Fruit fly (Drosophila melanogaster) whole organism, pupa: Measurements from ENCODE around the gene CG33725.

Source experiments
- CG10348 ChIP-seq: fragments of 200-800 bp; sonication (Bioruptor generic); IDR thresholded peaks from 2 replicates; pipeline ENCODE4 v1.3.6; 2022; ENCODE audit warnings: missing biosample characterization, missing genetic modification characterization
- CG13204 ChIP-seq: fragments of 200-800 bp; sonication (Bioruptor generic); optimal IDR thresholded peaks from 2 replicates; lab custom pipeline; 2018; ENCODE audit warnings: missing biosample characterization, mild to moderate bottlenecking, missing genetic modification characterization, moderate library complexity
- CG17806 ChIP-seq: fragments of 200-800 bp; sonication (Bioruptor generic); optimal IDR thresholded peaks from 2 replicates; lab custom pipeline; 2018; ENCODE audit warnings: missing biosample characterization, mild to moderate bottlenecking, missing genetic modification characterization, moderate library complexity
- CG8159 ChIP-seq: fragments of 200-800 bp; sonication (Bioruptor generic); optimal IDR thresholded peaks from 3 replicates; lab custom pipeline; 2018; ENCODE audit warnings: missing biosample characterization, mild to moderate bottlenecking, missing genetic modification characterization, moderate library complexity
- CG9948 ChIP-seq: fragments of 200-800 bp; sonication (Bioruptor generic); optimal IDR thresholded peaks from 2 replicates; lab custom pipeline; 2018; ENCODE audit warnings: missing biosample characterization, mild to moderate bottlenecking, missing genetic modification characterization, moderate library complexity
- D1 ChIP-seq: fragments of 200-800 bp; sonication (Bioruptor generic); optimal IDR thresholded peaks from 2 replicates; lab custom pipeline; 2018; ENCODE audit warnings: missing biosample characterization, mild to moderate bottlenecking, missing genetic modification characterization, moderate library complexity
- EcR ChIP-seq: fragments of 200-800 bp; sonication (Bioruptor generic); optimal IDR thresholded peaks from 3 replicates; lab custom pipeline; 2019; ENCODE audit warnings: missing biosample characterization, missing genetic modification characterization, mild to moderate bottlenecking, moderate library complexity, missing genetic modification reagents
- Ets98B ChIP-seq: fragments of 200-800 bp; sonication (Bioruptor generic); IDR thresholded peaks from 2 replicates; pipeline ENCODE4 v1.3.6; 2022; ENCODE audit warnings: missing biosample characterization, missing genetic modification characterization
- fd96Ca ChIP-seq: fragments of 200-800 bp; sonication (Bioruptor generic); IDR thresholded peaks from 3 replicates; pipeline ENCODE4 v1.3.6; 2022; ENCODE audit warnings: missing biosample characterization, missing genetic modification characterization
- rn ChIP-seq: fragments of 200-800 bp; sonication (Bioruptor generic); IDR thresholded peaks from 2 replicates; pipeline ENCODE4 v1.3.6; 2022; ENCODE audit warnings: missing biosample characterization, missing genetic modification characterization

DNA sequence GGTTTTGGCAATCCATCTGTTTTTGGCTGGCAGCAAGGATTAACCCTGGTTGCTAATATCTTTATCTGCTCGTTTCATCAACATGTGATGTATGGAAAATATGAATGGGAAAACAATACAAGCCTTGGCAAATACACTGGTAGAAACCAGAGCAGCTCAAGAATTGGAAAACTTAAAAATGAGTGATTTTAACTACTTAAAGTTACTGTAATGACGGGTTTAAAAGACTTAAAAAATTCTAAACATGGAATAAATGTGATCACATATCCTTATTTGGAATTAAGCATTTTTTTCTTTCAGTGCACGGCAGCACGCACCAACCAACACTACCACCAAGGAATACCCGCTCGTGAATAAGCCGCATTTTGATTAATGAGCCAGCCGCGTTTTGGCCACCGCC is 17.2 kb upstream of the CG33725 start:
- TF ChIP-seq Ets98B = no peak
- no peak for TF ChIP-seq fd96Ca
- no peak for TF ChIP-seq rn (GFP tag; lab: Robert Waterston, UW)
- TF ChIP-seq CG13204 (GFP tag; lab: Kevin White, UChicago) = no peak
- TF ChIP-seq CG17806 (tag; lab: Kevin White, UChicago) = no peak
- peak; percentile 28 for TF ChIP-seq CG8159
- TF ChIP-seq D1 (tag; lab: Kevin White, UChicago) = no peak
- no peak for TF ChIP-seq EcR (GFP tag; lab: Kevin White, UChicago)
- no peak for TF ChIP-seq CG9948 (tag; lab: Kevin White, UChicago)
- no peak for TF ChIP-seq CG10348 (GFP tag; lab: Robert Waterston, UW)
